Worm (Caenorhabditis elegans) whole organism, early embryonic: ENCODE results near the gene cyp-29A2.
A peak's percentile ranks its signal among the peaks of the same experiment; 100 is the strongest.

Experiments
- B0310.2 ChIP-seq: sonication (generic microtip); optimal IDR thresholded peaks from 2 replicates; lab custom pipeline; 2016; ENCODE audit warnings: mild to moderate bottlenecking, missing genetic modification characterization, missing compliant biosample characterization
- F13C5.2 ChIP-seq: sonication (generic microtip); optimal IDR thresholded peaks from 2 replicates; lab custom pipeline; 2017; ENCODE audit warnings: mild to moderate bottlenecking, missing genetic modification characterization, inconsistent platforms, missing compliant biosample characterization
- aly-1 ChIP-seq: sonication (generic microtip); optimal IDR thresholded peaks from 2 replicates; lab custom pipeline; 2016; ENCODE audit warnings: missing genetic modification characterization, missing compliant biosample characterization
- ama-1 ChIP-seq: fragments of 150-350 bp; optimal IDR thresholded peaks from 2 replicates; lab custom pipeline; 2014
- ceh-13 ChIP-seq: fragments of 200-800 bp; sonication (Bioruptor generic); optimal IDR thresholded peaks from 2 replicates; lab custom pipeline; 2018; ENCODE audit warnings: mild to moderate bottlenecking, missing genetic modification characterization, missing compliant biosample characterization
- ceh-36 ChIP-seq: sonication (generic microtip); optimal IDR thresholded peaks from 2 replicates; lab custom pipeline; 2016; ENCODE audit warnings: missing genetic modification characterization, inconsistent platforms, missing compliant biosample characterization
- ets-7 ChIP-seq: sonication (generic microtip); optimal IDR thresholded peaks from 2 replicates; lab custom pipeline; 2016; ENCODE audit warnings: missing genotype, missing genetic modification characterization, missing compliant biosample characterization
- flt-1 ChIP-seq: fragments of 200-800 bp; sonication (Bioruptor generic); IDR thresholded peaks from 2 replicates; pipeline ENCODE4 v1.3.6; 2022; ENCODE audit warnings: missing genetic modification characterization, missing compliant biosample characterization
- hmbx-1 ChIP-seq: sonication (generic microtip); optimal IDR thresholded peaks from 2 replicates; lab custom pipeline; 2016; ENCODE audit warnings: mild to moderate bottlenecking, missing genetic modification characterization, missing compliant biosample characterization
- hmg-4 ChIP-seq: fragments of 200-800 bp; sonication (Bioruptor generic); optimal IDR thresholded peaks from 2 replicates; lab custom pipeline; 2018; ENCODE audit warnings: mild to moderate bottlenecking, missing genetic modification characterization, missing compliant biosample characterization
- hnd-1 ChIP-seq: sonication (generic microtip); optimal IDR thresholded peaks from 2 replicates; lab custom pipeline; 2016; ENCODE audit warnings: missing genetic modification characterization, missing compliant biosample characterization
- pes-1 ChIP-seq: fragments of 200-800 bp; sonication (Bioruptor generic); IDR thresholded peaks from 2 replicates; pipeline ENCODE4 v1.3.6; 2022; ENCODE audit warnings: missing genetic modification reagents, missing genetic modification characterization, missing compliant biosample characterization
- scrt-1 ChIP-seq: fragments of 200-800 bp; sonication (Bioruptor generic); IDR thresholded peaks from 2 replicates; pipeline ENCODE4 v1.3.6; 2022; ENCODE audit warnings: missing genetic modification characterization, missing compliant biosample characterization
- sea-1 ChIP-seq: fragments of 200-800 bp; sonication (Bioruptor generic); conservative IDR thresholded peaks from 2 replicates; pipeline ENCODE4 v1.3.6; 2022; ENCODE audit warnings: missing genetic modification characterization, missing compliant biosample characterization
- tbx-11 ChIP-seq: fragments of 200-800 bp; sonication (Bioruptor generic); IDR thresholded peaks from 2 replicates; pipeline ENCODE4 v1.3.6; 2022; ENCODE audit warnings: missing genetic modification characterization, missing compliant biosample characterization
- tbx-37 ChIP-seq: fragments of 200-800 bp; sonication (Bioruptor generic); conservative IDR thresholded peaks from 2 replicates; pipeline ENCODE4 v1.3.6; 2022; ENCODE audit warnings: missing genetic modification reagents, missing genetic modification characterization, missing compliant biosample characterization
- tra-4 ChIP-seq: sonication (generic microtip); optimal IDR thresholded peaks from 2 replicates; lab custom pipeline; 2017; ENCODE audit warnings: missing genetic modification characterization, missing compliant biosample characterization

Gene cyp-29A2

DNA sequence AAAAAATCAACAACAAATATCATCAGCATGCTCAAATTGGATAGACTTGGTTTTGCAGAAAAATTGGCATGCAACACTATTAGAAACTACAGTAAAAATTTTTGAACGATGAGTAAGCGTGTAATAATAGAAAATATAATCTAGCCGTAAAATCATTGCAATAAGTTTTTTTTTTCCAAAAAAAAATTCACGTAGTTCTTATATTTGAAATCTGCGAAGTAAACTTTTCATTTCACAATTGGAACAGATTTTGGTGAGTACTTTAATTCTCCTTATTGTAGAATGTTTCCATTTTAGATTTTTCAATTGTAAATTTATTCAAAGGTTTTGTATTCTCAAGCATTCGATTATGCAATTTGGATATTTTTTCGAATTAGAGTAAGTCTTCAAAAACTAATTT, 17.1 kb upstream of the cyp-29A2 start, which contains the start of gene K10D6.3:
K10D6.3 (plus strand) TSS at position 301 of the 400 bp plus-strand sequence.
- TF ChIP-seq flt-1 (GFP tag; lab: Robert Waterston, UW) (no peak), B0310.2 (tag; lab: Kevin White, UChicago) (no peak), tbx-37 (no peak), aly-1 (tag; lab: Kevin White, UChicago) (no peak), ceh-13 (GFP tag; lab: Kevin White, UChicago) (no peak), scrt-1 (GFP tag; lab: Robert Waterston, UW) (no peak), ama-1 (no peak), pes-1 (GFP tag; lab: Robert Waterston, UW) (no peak), hmbx-1 (tag; lab: Kevin White, UChicago) (no peak), tbx-11 (GFP tag; lab: Robert Waterston, UW) (no peak), F13C5.2 (tag; lab: Kevin White, UChicago) (no peak), tra-4 (tag; lab: Kevin White, UChicago) (no peak), sea-1 (GFP tag; lab: Robert Waterston, UW) (no peak), hmg-4 (GFP tag; lab: Kevin White, UChicago) (no peak), ceh-36 (tag; lab: Kevin White, UChicago) (no peak), ets-7 (no peak)

ce11 chrV:11201826-11202565, 15.4 kb upstream of the cyp-29A2 start, which contains the start of gene K10D6.4:
K10D6.4 (plus strand) TSS chrV:11201925.
- no peak for TF ChIP-seq ceh-13 (GFP tag; lab: Kevin White, UChicago)
- TF ChIP-seq aly-1 (tag; lab: Kevin White, UChicago): no peak
- no peak for TF ChIP-seq ceh-36 (tag; lab: Kevin White, UChicago)
- no peak for TF ChIP-seq hnd-1 (tag; lab: Kevin White, UChicago)
- TF ChIP-seq ama-1: no peak
- TF ChIP-seq B0310.2 (tag; lab: Kevin White, UChicago): no peak
- no peak for TF ChIP-seq pes-1 (GFP tag; lab: Robert Waterston, UW)
- no peak for TF ChIP-seq scrt-1 (GFP tag; lab: Robert Waterston, UW)
- no peak for TF ChIP-seq tra-4 (tag; lab: Kevin White, UChicago)
- TF ChIP-seq hmg-4 (GFP tag; lab: Kevin White, UChicago): no peak

DNA sequence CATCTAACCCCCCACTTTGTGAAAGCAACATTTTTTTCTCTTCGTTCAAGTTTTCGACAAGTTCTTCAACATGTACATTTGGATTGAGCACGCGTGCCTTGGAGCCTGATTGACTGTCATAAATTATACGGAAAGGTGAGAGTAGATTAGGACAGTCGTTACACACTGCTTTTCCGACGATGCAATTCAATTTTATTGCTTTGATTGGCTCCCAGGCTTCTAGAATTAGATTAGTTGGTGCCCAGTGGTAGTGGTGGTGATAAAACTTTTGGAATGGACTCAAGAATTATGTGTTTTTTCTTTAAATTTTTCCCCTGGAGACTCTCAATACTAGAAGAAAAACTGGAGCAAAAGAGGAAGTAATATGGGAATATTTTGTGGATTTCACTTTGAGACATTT, 12.9 kb upstream of the cyp-29A2 start:
- TF ChIP-seq tbx-37 (no peak), hmg-4 (GFP tag; lab: Kevin White, UChicago) (no peak), hnd-1 (tag; lab: Kevin White, UChicago) (no peak), pes-1 (GFP tag; lab: Robert Waterston, UW) (no peak), scrt-1 (GFP tag; lab: Robert Waterston, UW) (no peak), hmbx-1 (tag; lab: Kevin White, UChicago) (no peak), ets-7 (no peak), B0310.2 (tag; lab: Kevin White, UChicago) (no peak), ceh-13 (GFP tag; lab: Kevin White, UChicago) (no peak), tbx-11 (GFP tag; lab: Robert Waterston, UW) (no peak), aly-1 (tag; lab: Kevin White, UChicago) (no peak), ceh-36 (tag; lab: Kevin White, UChicago) (no peak), ama-1 (no peak), sea-1 (GFP tag; lab: Robert Waterston, UW) (no peak), tra-4 (tag; lab: Kevin White, UChicago) (no peak), F13C5.2 (tag; lab: Kevin White, UChicago) (no peak), flt-1 (GFP tag; lab: Robert Waterston, UW) (no peak)

- TF ChIP-seq B0310.2 (tag; lab: Kevin White, UChicago) (no peak), hnd-1 (tag; lab: Kevin White, UChicago) (no peak), tra-4 (tag; lab: Kevin White, UChicago) (no peak), tbx-11 (GFP tag; lab: Robert Waterston, UW) (no peak), ama-1 (no peak)
Observed at ce11 chrV:11206467-11206866, 10.9 kb upstream of the cyp-29A2 start.

ce11 chrV:11209452-11210188, 7.8 kb upstream of the cyp-29A2 start:
- TF ChIP-seq ceh-13 (GFP tag; lab: Kevin White, UChicago): no peak
- no peak for TF ChIP-seq hnd-1 (tag; lab: Kevin White, UChicago)
- TF ChIP-seq hmg-4 (GFP tag; lab: Kevin White, UChicago): no peak
- no peak for TF ChIP-seq tra-4 (tag; lab: Kevin White, UChicago)
- TF ChIP-seq ama-1: no peak
- no peak for TF ChIP-seq pes-1 (GFP tag; lab: Robert Waterston, UW)
- TF ChIP-seq sea-1 (GFP tag; lab: Robert Waterston, UW): no peak
- no peak for TF ChIP-seq hmbx-1 (tag; lab: Kevin White, UChicago)
- TF ChIP-seq tbx-37: no peak

- TF ChIP-seq tbx-11 (GFP tag; lab: Robert Waterston, UW) (no peak), ceh-36 (tag; lab: Kevin White, UChicago) (peak; percentile 19)
Observed at ce11 chrV:11211323-11211722, 6.1 kb upstream of the cyp-29A2 start.

ce11 chrV:11214569-11214968, 2.8 kb upstream of the cyp-29A2 start:
- TF ChIP-seq hnd-1 (tag; lab: Kevin White, UChicago) (no peak), hmg-4 (GFP tag; lab: Kevin White, UChicago) (no peak), sea-1 (GFP tag; lab: Robert Waterston, UW) (no peak), ama-1 (no peak), tra-4 (tag; lab: Kevin White, UChicago) (no peak), scrt-1 (GFP tag; lab: Robert Waterston, UW) (no peak), F13C5.2 (tag; lab: Kevin White, UChicago) (no peak), pes-1 (GFP tag; lab: Robert Waterston, UW) (no peak), ets-7 (no peak), tbx-37 (no peak), ceh-13 (GFP tag; lab: Kevin White, UChicago) (no peak)
